Worm (Caenorhabditis elegans) whole organism, L1 larva: ENCODE measurements around the gene otpl-2.

ENCODE experiments used
- C04F5.9 ChIP-seq: sonication (generic microtip); optimal IDR thresholded peaks from 2 replicates; lab custom pipeline; 2016; ENCODE audit warnings: missing genetic modification characterization, missing compliant biosample characterization
- F16B12.6 ChIP-seq: fragments of 150-350 bp; optimal IDR thresholded peaks from 2 replicates; lab custom pipeline; 2014; ENCODE audit warnings: missing biosample characterization, missing genetic modification characterization
- Y116A8C.19 ChIP-seq: sonication (generic microtip); optimal IDR thresholded peaks from 2 replicates; lab custom pipeline; 2016; ENCODE audit warnings: missing compliant biosample characterization, missing genetic modification characterization, borderline replicate concordance
- aly-2 ChIP-seq: fragments of 150-350 bp; optimal IDR thresholded peaks from 2 replicates; lab custom pipeline; 2014; ENCODE audit warnings: missing biosample characterization, missing genetic modification characterization
- blmp-1 ChIP-seq: fragments of 150-350 bp; optimal IDR thresholded peaks from 2 replicates; lab custom pipeline; 2014; ENCODE audit warnings: missing biosample characterization, missing genetic modification characterization
- ceh-63 ChIP-seq: fragments of 200-800 bp; sonication (Bioruptor generic); optimal IDR thresholded peaks from 2 replicates; lab custom pipeline; 2018; ENCODE audit warnings: mild to moderate bottlenecking, missing genetic modification characterization, missing compliant biosample characterization
- ceh-88 ChIP-seq: fragments of 200-800 bp; sonication (Bioruptor generic); IDR thresholded peaks from 2 replicates; pipeline ENCODE4 v1.3.6; 2022; ENCODE audit warnings: missing genetic modification characterization, missing compliant biosample characterization
- ceh-90 ChIP-seq: sonication (generic microtip); optimal IDR thresholded peaks from 2 replicates; lab custom pipeline; 2016; ENCODE audit warnings: missing genetic modification characterization, missing compliant biosample characterization
- ces-1 ChIP-seq: fragments of 150-350 bp; optimal IDR thresholded peaks from 2 replicates; lab custom pipeline; 2014; ENCODE audit warnings: missing biosample characterization, missing genetic modification reagents, missing genetic modification characterization
- dpl-1 ChIP-seq, 3 experiments: fragments of 150-350 bp in 2 of 3; sonication (generic microtip) in 1 of 3; optimal IDR thresholded peaks; 2 replicates each; lab custom pipeline; 2014 to 2017; ENCODE audit warnings: missing biosample characterization in 3 of 3, missing genetic modification characterization in 3 of 3, missing genetic modification reagents in 3 of 3
- efl-1 ChIP-seq, 4 experiments: fragments of 150-350 bp; optimal IDR thresholded peaks in 3 of 4; peaks in 1 of 4; 1 replicate in 1 of 4; 2 replicates in 3 of 4; lab custom pipeline; 2014; ENCODE audit warnings: missing biosample characterization in 2 of 4, missing genetic modification characterization in 2 of 4, missing genetic modification reagents in 2 of 4
- egl-27 ChIP-seq, 2 experiments: fragments of 150-350 bp in 1 of 2; sonication (generic microtip); optimal IDR thresholded peaks; 3 replicates each; lab custom pipeline; 2017 to 2018; ENCODE audit warnings: missing biosample characterization in 2 of 2, missing genetic modification characterization in 2 of 2, missing genetic modification reagents in 2 of 2
- elt-2 ChIP-seq: sonication (generic microtip); optimal IDR thresholded peaks from 2 replicates; lab custom pipeline; 2016; ENCODE audit warnings: missing genetic modification characterization, mild to moderate bottlenecking, inconsistent platforms, missing compliant biosample characterization, missing genetic modification reagents
- ets-5 ChIP-seq: fragments of 200-800 bp; sonication (Bioruptor generic); IDR thresholded peaks from 2 replicates; pipeline ENCODE4 v1.3.6; 2022; ENCODE audit warnings: missing genetic modification characterization, missing compliant biosample characterization
- grh-1 ChIP-seq: fragments of 200-800 bp; sonication (Bioruptor generic); IDR thresholded peaks from 2 replicates; pipeline ENCODE4 v1.3.6; 2022; ENCODE audit warnings: missing genetic modification reagents, missing genetic modification characterization, missing compliant biosample characterization
- hlh-17 ChIP-seq: fragments of 200-800 bp; sonication (Bioruptor generic); optimal IDR thresholded peaks from 2 replicates; lab custom pipeline; 2018; ENCODE audit warnings: missing genetic modification characterization, mild to moderate bottlenecking, missing compliant biosample characterization, moderate library complexity, borderline replicate concordance
- irx-1 ChIP-seq: sonication (generic microtip); optimal IDR thresholded peaks from 2 replicates; lab custom pipeline; 2016; ENCODE audit warnings: missing genetic modification characterization, missing compliant biosample characterization
- isw-1 ChIP-seq: fragments of 200-800 bp; sonication (Bioruptor generic); IDR thresholded peaks from 2 replicates; pipeline ENCODE4 v1.3.6; 2022; ENCODE audit warnings: missing genetic modification characterization, missing compliant biosample characterization
- lir-3 ChIP-seq: sonication (generic microtip); optimal IDR thresholded peaks from 2 replicates; lab custom pipeline; 2016; ENCODE audit warnings: mild to moderate bottlenecking, missing genetic modification characterization, moderate library complexity, missing compliant biosample characterization; ENCODE audit not compliant: poor library complexity
- lsy-2 ChIP-seq, 2 experiments: fragments of 150-350 bp; optimal IDR thresholded peaks; 2 replicates each; lab custom pipeline; 2014; ENCODE audit warnings: missing biosample characterization in 2 of 2, missing genetic modification characterization in 2 of 2
- mab-9 ChIP-seq: fragments of 200-800 bp; sonication (Bioruptor generic); IDR thresholded peaks from 2 replicates; pipeline ENCODE4 v1.3.6; 2022; ENCODE audit warnings: missing genetic modification reagents, missing genetic modification characterization, missing compliant biosample characterization
- mep-1 ChIP-seq: fragments of 150-350 bp; optimal IDR thresholded peaks from 2 replicates; lab custom pipeline; 2014; ENCODE audit warnings: missing biosample characterization, missing genetic modification characterization
- nhr-11 ChIP-seq: fragments of 150-350 bp; optimal IDR thresholded peaks from 2 replicates; lab custom pipeline; 2014; ENCODE audit warnings: missing biosample characterization, missing genetic modification characterization
- nhr-19 ChIP-seq: fragments of 200-800 bp; sonication (Bioruptor generic); conservative IDR thresholded peaks from 2 replicates; pipeline ENCODE4 v1.3.6; 2022; ENCODE audit warnings: missing genetic modification characterization, missing compliant biosample characterization
- nhr-71 ChIP-seq: sonication (generic microtip); optimal IDR thresholded peaks from 2 replicates; lab custom pipeline; 2016; ENCODE audit warnings: mild to moderate bottlenecking, missing genetic modification characterization, moderate library complexity, missing compliant biosample characterization
- nhr-77 ChIP-seq: fragments of 150-350 bp; optimal IDR thresholded peaks from 2 replicates; lab custom pipeline; 2014; ENCODE audit warnings: missing biosample characterization, missing genetic modification characterization
- rnt-1 ChIP-seq: sonication (generic microtip); optimal IDR thresholded peaks from 2 replicates; lab custom pipeline; 2016; ENCODE audit warnings: mild to moderate bottlenecking, missing genetic modification characterization, moderate library complexity, missing compliant biosample characterization
- snpc-4 ChIP-seq: fragments of 150-350 bp; optimal IDR thresholded peaks from 2 replicates; lab custom pipeline; 2014; ENCODE audit warnings: missing biosample characterization, missing genetic modification characterization
- sptf-1 ChIP-seq: fragments of 150-350 bp; optimal IDR thresholded peaks from 2 replicates; lab custom pipeline; 2014; ENCODE audit warnings: missing biosample characterization, missing genetic modification characterization
- tbx-2 ChIP-seq: sonication (generic microtip); optimal IDR thresholded peaks from 2 replicates; lab custom pipeline; 2016; ENCODE audit warnings: missing genetic modification characterization, missing compliant biosample characterization
- unc-30 ChIP-seq: sonication (generic microtip); optimal IDR thresholded peaks from 2 replicates; lab custom pipeline; 2017; ENCODE audit warnings: missing biosample characterization, missing genetic modification characterization
- unc-86 ChIP-seq: sonication (generic microtip); optimal IDR thresholded peaks from 2 replicates; lab custom pipeline; 2016; ENCODE audit warnings: missing genetic modification characterization, missing compliant biosample characterization

The otpl-2 gene

DNA sequence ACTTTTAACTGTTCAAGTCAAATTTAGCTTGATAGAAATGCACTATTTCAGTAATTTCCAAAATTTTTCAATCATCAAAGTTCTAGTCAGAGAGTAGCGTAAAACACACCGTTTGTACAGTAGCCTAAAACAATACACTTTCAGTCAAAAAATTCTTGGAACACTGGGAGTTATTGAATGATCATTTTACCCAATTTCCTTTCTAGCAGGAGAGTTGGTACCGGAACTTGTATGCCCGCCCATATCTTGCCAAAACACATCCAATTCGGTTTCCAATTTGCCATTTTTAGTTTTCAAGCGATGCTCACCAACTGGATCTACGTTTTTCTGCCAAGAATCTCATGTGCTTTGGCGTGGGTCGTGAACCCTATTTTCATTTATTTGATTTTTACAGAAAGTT is 30.7 kb downstream of the otpl-2 start, which contains the start of gene srj-39:
Gene srj-39 (plus strand): TSS at position 301 of the 400 bp plus-strand sequence.
- no peak for TF ChIP-seq egl-27 (tag; optimal IDR thresholded peaks at IDR 0.05; lab: Kevin White, UChicago)
- TF ChIP-seq nhr-19, result no peak
- no peak for TF ChIP-seq nhr-11
- TF ChIP-seq nhr-77 (tag; lab: Kevin White, UChicago), result no peak
- no peak for TF ChIP-seq ceh-63
- no peak for TF ChIP-seq lir-3 (tag; lab: Kevin White, UChicago)
- no peak for TF ChIP-seq blmp-1 (tag; lab: Kevin White, UChicago)
- TF ChIP-seq lsy-2 (tag; optimal IDR thresholded peaks at IDR 0.05; lab: Kevin White, UChicago), result no peak
- TF ChIP-seq rnt-1 (tag; lab: Kevin White, UChicago), result no peak
- TF ChIP-seq, all 84 proteins: peak for 0

DNA sequence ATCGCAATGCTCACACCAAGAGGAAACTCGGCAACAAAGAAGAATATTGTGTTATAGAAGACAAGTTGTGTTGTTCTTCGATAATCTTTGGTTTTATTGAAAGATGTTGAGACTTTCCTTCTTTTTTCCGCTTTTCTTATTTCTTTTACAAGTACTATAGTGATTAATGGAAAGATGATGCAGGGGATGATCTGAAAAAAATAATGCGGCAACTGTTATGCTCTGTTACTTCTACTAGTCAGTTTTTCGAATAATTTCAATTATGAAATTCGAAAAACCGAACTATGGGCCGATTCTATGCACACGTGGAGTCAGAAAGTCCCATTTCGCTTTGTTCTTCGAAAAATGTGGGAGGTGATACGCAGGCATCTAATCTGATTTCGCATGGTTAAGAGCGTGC is 33.1 kb downstream of the otpl-2 start:
- TF ChIP-seq blmp-1 (tag; lab: Kevin White, UChicago) (no peak), efl-1 (optimal IDR thresholded peaks at IDR 0.05; lab: Kevin White, UChicago) (no peak), efl-1 (GFP tag; optimal IDR thresholded peaks at IDR 0.05 in 1 of 2; lab: Kevin White, UChicago) (peak in 1 of 2 experiments; percentile 90)
- TF ChIP-seq, all 84 proteins: peak for 1

DNA sequence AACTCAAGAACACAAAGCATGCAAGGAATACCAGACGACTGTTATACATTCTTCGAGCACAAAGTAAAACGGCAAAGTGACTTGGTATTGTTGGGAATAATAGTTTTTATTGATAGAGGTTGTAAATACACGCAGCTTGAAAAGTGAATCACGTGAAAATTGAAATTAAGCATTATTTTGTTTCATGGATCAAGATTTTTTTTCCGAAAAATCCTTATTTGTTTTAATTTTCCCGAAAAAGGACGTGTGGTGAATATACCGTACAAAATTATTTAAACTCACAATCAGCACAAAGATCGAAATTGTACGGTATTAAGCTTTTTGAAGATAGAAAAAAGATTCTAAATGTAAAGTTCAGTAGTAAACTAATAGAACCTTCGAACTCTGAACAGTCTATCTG is 36.3 kb downstream of the otpl-2 start, which contains the start of gene clc-18:
Gene clc-18 (minus strand): TSS at position 101 of the 400 bp plus-strand sequence.
- TF ChIP-seq C04F5.9 (tag; lab: Kevin White, UChicago), result no peak

DNA sequence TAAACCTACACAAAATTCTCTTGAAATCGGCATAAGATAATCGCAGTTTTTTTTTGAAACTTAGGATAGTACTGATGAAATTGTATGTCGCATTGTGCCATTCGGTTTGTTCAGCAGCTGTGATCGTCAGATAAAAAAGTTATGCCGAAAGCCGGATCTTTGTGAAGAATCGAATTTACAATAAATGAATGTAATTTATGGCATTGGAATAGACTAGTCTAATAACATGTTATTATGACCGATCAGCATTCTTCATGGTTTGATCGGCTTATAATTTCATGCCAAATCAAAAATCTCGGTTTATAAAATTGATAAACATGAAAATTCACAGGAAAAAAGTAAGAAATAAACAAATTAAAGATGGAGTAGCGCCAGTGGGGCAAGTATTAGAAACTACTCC is 39.0 kb downstream of the otpl-2 start, which contains the start of gene srw-134:
Gene srw-134 (minus strand): TSS at position 101 of the 400 bp plus-strand sequence.
- TF ChIP-seq elt-2 (tag; lab: Kevin White, UChicago) (no peak), grh-1 (no peak), unc-30 (no peak), nhr-77 (tag; lab: Kevin White, UChicago) (no peak), unc-86 (tag; lab: Kevin White, UChicago) (no peak), mab-9 (GFP tag; lab: Robert Waterston, UW) (no peak), aly-2 (tag; lab: Kevin White, UChicago) (no peak), isw-1 (GFP tag; lab: Robert Waterston, UW) (no peak), irx-1 (no peak), egl-27 (tag; optimal IDR thresholded peaks at IDR 0.05; lab: Kevin White, UChicago) (no peak), blmp-1 (tag; lab: Kevin White, UChicago) (no peak), tbx-2 (tag; lab: Kevin White, UChicago) (no peak), ceh-90 (tag; lab: Kevin White, UChicago) (no peak)

DNA sequence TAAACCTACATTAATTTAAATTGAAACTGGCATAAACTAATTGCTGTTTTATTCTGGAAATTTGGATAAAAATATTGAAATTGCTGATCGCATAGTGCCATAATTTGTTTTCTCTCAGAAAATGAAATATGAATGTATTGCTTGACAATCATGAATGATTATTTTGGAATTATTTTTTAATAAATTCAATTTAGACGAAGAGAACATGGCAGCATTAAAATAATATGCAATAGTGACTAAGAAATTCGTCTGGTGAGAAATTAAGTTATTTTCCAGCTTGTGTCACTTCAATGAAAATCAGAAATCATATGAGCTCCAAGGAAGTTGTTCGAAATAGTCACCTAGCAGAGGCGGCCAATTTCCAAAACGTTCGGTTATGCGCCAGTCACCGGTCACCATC is 41.1 kb downstream of the otpl-2 start, which contains the start of gene srw-133:
Gene srw-133 (minus strand): TSS at position 101 of the 400 bp plus-strand sequence.
- TF ChIP-seq ces-1 (GFP tag; lab: Kevin White, UChicago) (no peak), dpl-1 (GFP tag; optimal IDR thresholded peaks at IDR 0.05; lab: Kevin White, UChicago) (no peak), efl-1 (optimal IDR thresholded peaks at IDR 0.05; lab: Kevin White, UChicago) (no peak), efl-1 (GFP tag; optimal IDR thresholded peaks at IDR 0.05 in 1 of 2; lab: Kevin White, UChicago) (peak in 1 of 2 experiments; percentile 3)
- TF ChIP-seq, all 84 proteins: peak for 1

DNA sequence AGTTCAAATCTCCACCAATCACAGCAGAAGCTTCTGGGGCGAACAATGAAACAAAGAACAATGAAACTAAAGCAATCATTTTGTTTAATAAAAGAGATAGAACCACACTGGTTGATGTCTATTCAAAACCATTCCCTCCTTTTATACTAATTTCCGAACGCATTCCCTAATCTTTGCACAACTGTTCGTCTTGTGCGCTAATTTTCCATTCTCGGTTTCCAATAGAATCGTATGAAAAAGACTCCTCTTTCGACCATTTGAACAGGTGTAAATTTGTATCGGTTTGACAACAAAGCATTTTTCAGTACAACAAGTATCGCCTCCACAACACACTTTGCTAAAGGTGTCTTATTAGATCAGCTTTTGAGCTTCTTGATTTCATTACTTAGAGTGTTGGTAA is 42.5 kb downstream of the otpl-2 start, which contains the start of gene T05B4.8:
Gene T05B4.8 (minus strand): TSS at position 101 of the 400 bp plus-strand sequence.
- TF ChIP-seq ceh-63 (no peak), ceh-88 (GFP tag; lab: Robert Waterston, UW) (no peak), efl-1 (optimal IDR thresholded peaks at IDR 0.05; lab: Kevin White, UChicago) (no peak), efl-1 (GFP tag; optimal IDR thresholded peaks at IDR 0.05 in 1 of 2; lab: Kevin White, UChicago) (peak in 1 of 2 experiments; percentile 69)

DNA sequence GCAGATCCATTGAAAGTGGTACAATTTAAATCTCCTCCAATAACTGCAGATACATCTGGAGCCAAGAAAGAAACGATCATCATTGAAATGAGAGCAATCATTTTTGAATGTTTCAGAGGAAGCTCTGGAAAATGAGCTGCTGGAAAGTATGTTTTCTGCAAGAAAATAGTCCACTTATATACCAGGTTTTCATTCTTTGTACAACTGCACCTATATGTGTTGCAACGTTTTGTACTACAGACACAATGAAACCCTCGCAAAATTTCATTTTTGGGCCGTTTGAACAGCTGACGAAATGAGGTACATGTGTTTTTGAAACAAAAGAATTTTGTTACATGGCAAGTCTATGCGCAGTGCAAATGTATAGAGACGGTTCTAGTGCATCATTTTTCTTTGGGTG is 44.8 kb downstream of the otpl-2 start, which contains the start of gene T05B4.9:
Gene T05B4.9 (minus strand): TSS at position 101 of the 400 bp plus-strand sequence.
- TF ChIP-seq nhr-19, result no peak
- TF ChIP-seq tbx-2 (tag; lab: Kevin White, UChicago), result no peak

DNA sequence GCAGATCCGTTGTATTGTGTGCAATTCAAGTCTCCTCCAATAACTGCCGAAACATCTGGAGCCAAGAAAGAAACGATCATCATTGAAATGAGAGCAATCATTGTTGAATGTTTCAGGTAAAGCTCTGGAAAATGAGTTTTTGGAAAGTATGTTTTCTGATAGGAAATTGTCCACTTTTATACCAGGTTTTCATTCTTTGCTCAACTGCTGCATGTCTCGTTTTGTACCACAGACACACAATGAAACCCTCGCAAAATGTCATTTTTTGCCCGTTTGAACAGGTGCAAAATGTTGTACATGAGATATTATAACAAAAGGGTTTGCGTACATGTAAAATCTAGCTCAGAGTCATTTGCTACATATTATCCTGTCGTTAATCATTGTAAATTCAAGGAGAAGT is 47.1 kb downstream of the otpl-2 start, which contains the start of gene T05B4.10:
Gene T05B4.10 (minus strand): TSS at position 101 of the 400 bp plus-strand sequence.
- TF ChIP-seq ets-5 (GFP tag; lab: Robert Waterston, UW) (no peak), sptf-1 (tag; lab: Kevin White, UChicago) (no peak), F16B12.6 (tag; lab: Kevin White, UChicago) (no peak), Y116A8C.19 (tag; lab: Kevin White, UChicago) (no peak), ceh-90 (tag; lab: Kevin White, UChicago) (no peak), egl-27 (tag; optimal IDR thresholded peaks at IDR 0.05; lab: Kevin White, UChicago) (no peak), nhr-71 (tag; lab: Kevin White, UChicago) (no peak), lir-3 (tag; lab: Kevin White, UChicago) (no peak), hlh-17 (no peak), mep-1 (tag; lab: Kevin White, UChicago) (no peak), snpc-4 (tag; lab: Kevin White, UChicago) (no peak), nhr-19 (no peak)
- TF ChIP-seq, all 84 proteins: peak for 0
